Worm (Caenorhabditis elegans): Measurements from ENCODE around the gene Y40A1A.2.

Gene Y40A1A.2

DNA sequence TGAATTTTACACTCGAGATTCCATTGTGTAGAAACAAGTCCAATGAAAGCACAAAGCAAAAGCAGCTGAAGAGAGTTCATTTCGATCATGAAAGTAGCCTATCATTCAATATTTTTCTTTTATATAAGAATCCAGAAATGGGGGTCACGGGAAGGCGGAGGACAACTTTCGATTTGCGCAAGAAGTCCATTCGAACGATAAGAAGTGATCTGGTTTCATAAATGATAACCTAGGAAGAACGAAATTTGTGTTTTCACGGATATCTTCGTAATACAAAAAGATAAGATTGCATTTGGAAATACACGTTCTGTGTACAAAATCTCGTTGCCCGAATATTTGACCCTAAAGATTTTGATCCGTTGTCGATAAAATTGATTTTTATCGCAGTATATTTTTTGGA lies 40.9 kb downstream of the Y40A1A.2 start, which contains the start of gene Y102A11A.5:
Gene Y102A11A.5, minus strand, starts transcription at position 175 of the 400 bp plus-strand sequence.
- TF ChIP-seq nhr-23 (tag; optimal IDR thresholded peaks at IDR 0.05) (peak; percentile 46), hmg-11 (tag; optimal IDR thresholded peaks at IDR 0.05) (no peak), nhr-43 (tag; optimal IDR thresholded peaks at IDR 0.05; ENCODE audit: poor library complexity, severe bottlenecking) (peak; percentile 36), elt-3 (tag; optimal IDR thresholded peaks at IDR 0.05) (peak in 1 of 3 experiments; percentile 55)

DNA sequence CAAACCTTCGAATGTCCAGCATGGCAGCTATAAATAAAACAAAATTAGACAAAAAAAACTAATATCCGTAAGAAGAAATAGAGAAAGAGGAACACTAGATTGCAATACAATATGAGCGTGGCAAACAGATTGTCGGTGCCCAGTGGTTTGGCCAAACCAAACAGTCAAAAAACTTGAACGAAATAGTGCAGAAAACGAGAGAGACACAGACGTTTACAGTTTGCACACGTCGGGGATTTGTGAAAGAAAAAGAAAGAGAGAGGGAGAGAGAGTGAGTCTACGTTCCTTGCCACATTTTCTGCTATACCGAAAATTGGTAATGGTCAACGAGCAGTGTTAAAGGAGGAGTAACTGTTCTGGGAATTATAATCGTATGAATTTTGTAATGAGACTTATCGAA lies 44.6 kb downstream of the Y40A1A.2 start, which contains the start of gene ergi-1:
Gene ergi-1, minus strand, starts transcription at position 101 of the 400 bp plus-strand sequence.
- TF ChIP-seq nfya-1 (tag; optimal IDR thresholded peaks at IDR 0.05; ENCODE audit: insufficient read depth) (no peak), pha-4 (tag; optimal IDR thresholded peaks at IDR 0.05) (peak; percentile 69)

DNA sequence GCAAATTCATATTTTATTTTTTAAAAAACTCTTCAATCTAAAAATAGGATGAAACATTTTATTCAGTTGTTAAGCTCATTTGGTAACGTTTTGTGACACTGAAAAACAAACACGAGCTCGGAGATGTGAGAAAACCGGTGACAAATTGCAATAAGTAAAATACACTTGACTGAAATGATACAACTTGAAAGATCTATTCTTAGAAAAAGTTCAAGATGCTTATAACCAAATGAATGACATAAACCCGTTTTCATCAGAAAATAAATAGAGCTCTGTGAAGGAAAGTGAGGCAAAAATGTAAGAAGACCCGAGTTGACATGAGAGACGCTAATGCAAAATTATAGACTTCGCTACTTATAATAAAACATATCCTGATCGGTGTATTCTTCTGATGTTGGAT lies 48.8 kb downstream of the Y40A1A.2 start, which contains the start of gene smex-2:
Gene smex-2, minus strand, starts transcription at position 101 of the 400 bp plus-strand sequence.
- no peak for TF ChIP-seq nhr-67 (tag; optimal IDR thresholded peaks at IDR 0.05)
- no peak for TF ChIP-seq R02D3.7 (tag; optimal IDR thresholded peaks at IDR 0.05)
- TF ChIP-seq nhr-76 (tag; optimal IDR thresholded peaks at IDR 0.05): no peak

DNA sequence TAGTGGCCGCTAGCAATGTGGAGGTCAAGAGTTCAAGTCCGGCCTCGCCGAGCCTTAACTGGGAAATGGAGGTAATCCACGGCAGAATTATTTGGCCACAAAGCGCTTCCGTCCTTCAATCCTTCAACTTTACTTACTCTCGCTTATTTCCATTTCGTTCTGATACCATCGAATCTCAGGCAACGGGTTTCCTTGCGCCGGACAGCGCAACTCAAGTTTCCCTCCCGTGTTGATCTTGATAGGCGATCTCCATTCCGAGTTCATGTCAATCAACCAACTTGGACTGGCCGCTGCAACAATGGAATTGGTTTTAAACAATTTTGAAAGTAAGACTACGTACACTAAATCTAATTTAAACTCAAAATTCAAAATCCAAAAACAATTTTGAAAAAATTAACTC lies 50.3 kb downstream of the Y40A1A.2 start:
- TF ChIP-seq elt-1 (tag; optimal IDR thresholded peaks at IDR 0.05): peak; percentile 4
- TF ChIP-seq nfya-1 (tag; optimal IDR thresholded peaks at IDR 0.05; ENCODE audit: insufficient read depth): no peak

Measured in whole organism, L3 larva.